Fruit fly (Drosophila melanogaster): ENCODE data around the gene btl.

Gene btl

dm6 chr3L:14122048-14122447, 46.5 kb downstream of the btl start (continued):
- TF ChIP-seq Nf-YC (tag; optimal IDR thresholded peaks at IDR 0.05) (peak; percentile 86), lab (GFP tag; optimal IDR thresholded peaks at IDR 0.05) (no peak), Nf-YB (GFP tag; optimal IDR thresholded peaks at IDR 0.05) (peak; percentile 50), CG11247 (GFP tag; IDR thresholded peaks at IDR 0.05) (no peak), sr (GFP tag; IDR thresholded peaks at IDR 0.05) (no peak), Hr3 (GFP tag; optimal IDR thresholded peaks at IDR 0.05) (no peak), sim (GFP tag; IDR thresholded peaks at IDR 0.05) (no peak), sqz (GFP tag; optimal IDR thresholded peaks at IDR 0.05) (no peak), lov (optimal IDR thresholded peaks at IDR 0.05) (no peak), lov (GFP tag; IDR thresholded peaks at IDR 0.05) (no peak), Atf3 (GFP tag; optimal IDR thresholded peaks at IDR 0.05) (no peak), Hsf (GFP tag; optimal IDR thresholded peaks at IDR 0.05) (no peak), phol (tag; optimal IDR thresholded peaks at IDR 0.05) (peak; percentile 77), hbn (GFP tag; IDR thresholded peaks at IDR 0.05; ENCODE audit: partially characterized antibody) (no peak), CG8290 (GFP tag; optimal IDR thresholded peaks at IDR 0.05) (no peak), CG8290 (tag; optimal IDR thresholded peaks at IDR 0.05) (no peak), CG17361 (GFP tag; IDR thresholded peaks at IDR 0.05) (no peak), cad (GFP tag; optimal IDR thresholded peaks at IDR 0.05) (no peak), CG6654 (GFP tag; optimal IDR thresholded peaks at IDR 0.05) (no peak), CG15601 (tag; optimal IDR thresholded peaks at IDR 0.05) (no peak), Aef1 (GFP tag; IDR thresholded peaks at IDR 0.05) (no peak), CG8089 (GFP tag; optimal IDR thresholded peaks at IDR 0.05) (no peak), trem (tag; optimal IDR thresholded peaks at IDR 0.05) (no peak), CG17802 (tag; optimal IDR thresholded peaks at IDR 0.05) (no peak), CG4404 (GFP tag; IDR thresholded peaks at IDR 0.05) (no peak), HmgD (GFP tag; optimal IDR thresholded peaks at IDR 0.05) (no peak), MTF-1 (GFP tag; optimal IDR thresholded peaks at IDR 0.05; ENCODE audit: borderline replicate concordance) (no peak), stc (GFP tag; IDR thresholded peaks at IDR 0.05) (no peak), CG15073 (GFP tag; optimal IDR thresholded peaks at IDR 0.05) (no peak), Blimp-1 (GFP tag; optimal IDR thresholded peaks at IDR 0.05) (no peak), CG6765 (GFP tag; optimal IDR thresholded peaks at IDR 0.05) (no peak), CG10321 (GFP tag; IDR thresholded peaks at IDR 0.05) (peak; percentile 72), NFAT (GFP tag; IDR thresholded peaks at IDR 0.05) (no peak), gro (GFP tag; optimal IDR thresholded peaks at IDR 0.05) (no peak), CG2116 (GFP tag; optimal IDR thresholded peaks at IDR 0.05) (no peak), CG3995 (GFP tag; optimal IDR thresholded peaks at IDR 0.05) (no peak), CG13287 (GFP tag; IDR thresholded peaks at IDR 0.05; ENCODE audit: partially characterized antibody) (no peak), CG5180 (GFP tag; optimal IDR thresholded peaks at IDR 0.05) (no peak), Myb (GFP tag; optimal IDR thresholded peaks at IDR 0.05) (no peak), CG18262 (tag; optimal IDR thresholded peaks at IDR 0.05) (no peak), CG33213 (GFP tag; optimal IDR thresholded peaks at IDR 0.05) (no peak), CG1832 (GFP tag; optimal IDR thresholded peaks at IDR 0.05) (peak; percentile 73), pita (GFP tag; optimal IDR thresholded peaks at IDR 0.05) (no peak), kah (GFP tag; optimal IDR thresholded peaks at IDR 0.05) (no peak), corto (GFP tag; optimal IDR thresholded peaks at IDR 0.05) (no peak)
